Fruit fly (Drosophila melanogaster): ENCODE results near the gene CG15332.

CG15332 gene

dm6 chrX:7911983-7912630, 43.7 kb downstream of the CG15332 start, which contains the start of gene snz:
TSS of gene snz (plus strand) at chrX:7912089.
- TF ChIP-seq Hr78 (GFP tag; optimal IDR thresholded peaks at IDR 0.05) (no peak), h (GFP tag; optimal IDR thresholded peaks at IDR 0.05) (no peak), lola (GFP tag; optimal IDR thresholded peaks at IDR 0.05) (no peak), GATAd (GFP tag; optimal IDR thresholded peaks at IDR 0.05) (no peak), Dfd (GFP tag; optimal IDR thresholded peaks at IDR 0.05) (no peak), dmrt93B (GFP tag; optimal IDR thresholded peaks at IDR 0.05) (no peak), rgr (GFP tag; optimal IDR thresholded peaks at IDR 0.05) (no peak), Myc (optimal IDR thresholded peaks at IDR 0.05) (no peak), jim (GFP tag; optimal IDR thresholded peaks at IDR 0.05) (no peak), N (GFP tag; optimal IDR thresholded peaks at IDR 0.05) (no peak), Jra (GFP tag; optimal IDR thresholded peaks at IDR 0.05) (no peak), OdsH (GFP tag; optimal IDR thresholded peaks at IDR 0.05) (no peak), CG9705 (GFP tag; optimal IDR thresholded peaks at IDR 0.05) (no peak), tai (GFP tag; optimal IDR thresholded peaks at IDR 0.05) (no peak), fru (GFP tag; optimal IDR thresholded peaks at IDR 0.05) (no peak), woc (GFP tag; optimal IDR thresholded peaks at IDR 0.05) (no peak), foxo (GFP tag; optimal IDR thresholded peaks at IDR 0.05) (no peak)

DNA sequence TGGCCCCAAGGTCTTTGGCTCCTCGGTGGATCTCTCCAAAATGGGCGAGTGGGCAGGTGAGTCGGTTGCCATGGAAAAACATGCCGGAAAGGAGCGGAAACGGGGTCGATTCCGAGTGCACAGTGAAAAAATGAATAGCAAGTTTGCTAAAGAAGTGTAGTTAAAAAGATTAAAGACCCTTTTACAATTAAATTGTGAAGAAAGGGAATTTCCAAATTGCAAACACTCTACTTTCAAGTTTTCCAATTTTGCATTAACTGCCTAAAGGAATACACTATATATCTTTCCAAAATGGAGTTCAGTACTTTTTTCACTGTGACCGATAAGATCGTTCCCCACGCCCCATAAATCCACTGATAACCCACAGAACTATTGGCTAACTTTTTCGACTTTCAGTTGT, 46.3 kb downstream of the CG15332 start:
- no peak for TF ChIP-seq OdsH (GFP tag; optimal IDR thresholded peaks at IDR 0.05)
- no peak for TF ChIP-seq lola (GFP tag; optimal IDR thresholded peaks at IDR 0.05)
- no peak for TF ChIP-seq sage (GFP tag; optimal IDR thresholded peaks at IDR 0.05)
- no peak for TF ChIP-seq Myc (optimal IDR thresholded peaks at IDR 0.05)
- no peak for TF ChIP-seq CG9705 (GFP tag; optimal IDR thresholded peaks at IDR 0.05)
- no peak for TF ChIP-seq GATAd (GFP tag; optimal IDR thresholded peaks at IDR 0.05)
- no peak for TF ChIP-seq N (GFP tag; optimal IDR thresholded peaks at IDR 0.05)
- no peak for TF ChIP-seq Hnf4 (GFP tag; optimal IDR thresholded peaks at IDR 0.05)
- no peak for TF ChIP-seq Rel (GFP tag; optimal IDR thresholded peaks at IDR 0.05)
- TF ChIP-seq Rel (tag; optimal IDR thresholded peaks at IDR 0.05): no peak
- no peak for TF ChIP-seq Vsx2 (GFP tag; optimal IDR thresholded peaks at IDR 0.05; ENCODE audit: partially characterized antibody)
- TF ChIP-seq CrebA (GFP tag; optimal IDR thresholded peaks at IDR 0.05; ENCODE audit: borderline replicate concordance): no peak

dm6 chrX:7909069-7909389, 46.8 kb downstream of the CG15332 start:
- no peak for TF ChIP-seq rgr (GFP tag; optimal IDR thresholded peaks at IDR 0.05)
- TF ChIP-seq Hr78 (GFP tag; optimal IDR thresholded peaks at IDR 0.05): no peak
- TF ChIP-seq pan (optimal IDR thresholded peaks at IDR 0.05): no peak

DNA sequence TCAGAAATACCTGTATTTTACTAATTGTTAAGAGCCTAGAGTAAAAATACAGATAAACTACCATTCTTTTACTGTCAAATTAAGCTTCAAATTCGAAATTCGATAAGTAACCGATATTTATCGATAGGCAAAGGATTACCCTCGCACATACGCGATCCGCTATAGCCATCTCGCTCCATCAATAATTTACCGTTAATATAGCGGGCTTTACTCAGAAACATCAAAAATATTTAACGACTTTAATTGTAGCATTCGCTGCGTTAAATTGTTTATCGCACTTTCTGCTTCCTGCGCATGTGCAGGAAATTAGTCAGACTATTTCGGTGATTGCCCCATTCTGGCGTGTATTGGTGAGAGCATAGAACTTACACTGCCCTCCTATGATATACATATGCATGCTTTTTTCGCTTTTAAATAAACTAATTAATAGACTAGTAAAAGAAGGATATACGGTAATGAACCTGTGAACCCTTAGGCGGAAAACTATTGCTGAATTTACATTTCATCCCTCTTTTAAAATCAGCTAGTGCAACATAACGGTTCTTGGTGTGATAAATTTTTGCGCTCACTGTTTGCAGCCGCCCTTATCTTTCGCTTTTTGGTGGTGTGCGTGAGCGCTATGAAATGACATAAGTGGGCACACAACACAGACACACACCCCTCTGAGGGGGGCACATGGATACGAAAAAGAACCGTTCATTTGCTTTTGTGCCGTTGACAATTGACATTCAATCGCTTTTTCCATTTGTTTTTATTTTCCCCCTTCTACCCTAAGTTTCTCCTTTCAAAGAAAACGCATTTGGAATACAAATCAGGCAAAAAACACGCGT, 47.3 kb downstream of the CG15332 start, which contains the start of the genes dpr14 and spidey:
Gene dpr14 (minus strand): TSS at position 48 of the 830 bp plus-strand sequence.
Gene spidey (plus strand): TSS at position 693 of the 830 bp plus-strand sequence.
- TF ChIP-seq dl (GFP tag; optimal IDR thresholded peaks at IDR 0.05; ENCODE audit: insufficient read depth in 1 of 2, partially characterized antibody in 2 of 2): no peak
- no peak for TF ChIP-seq brk (GFP tag; optimal IDR thresholded peaks at IDR 0.05)
- TF ChIP-seq N (GFP tag; optimal IDR thresholded peaks at IDR 0.05): no peak
- TF ChIP-seq br (GFP tag; optimal IDR thresholded peaks at IDR 0.05): peak; percentile 77
- peak; percentile 39 for TF ChIP-seq Jra (GFP tag; optimal IDR thresholded peaks at IDR 0.05)
- no peak for TF ChIP-seq tai (GFP tag; optimal IDR thresholded peaks at IDR 0.05)
- TF ChIP-seq Vsx2 (GFP tag; optimal IDR thresholded peaks at IDR 0.05; ENCODE audit: partially characterized antibody): peak; percentile 65
- TF ChIP-seq ey (GFP tag; optimal IDR thresholded peaks at IDR 0.05): peak; percentile 83
- TF ChIP-seq Hr83 (GFP tag; optimal IDR thresholded peaks at IDR 0.05; ENCODE audit: poor library complexity, severe bottlenecking): no peak
- TF ChIP-seq HLH106 (tag; optimal IDR thresholded peaks at IDR 0.05): peak; percentile 83
- no peak for TF ChIP-seq lola (GFP tag; optimal IDR thresholded peaks at IDR 0.05)
- TF ChIP-seq foxo (GFP tag; optimal IDR thresholded peaks at IDR 0.05): peak in 1 of 2 experiments; percentile 79
- TF ChIP-seq GATAd (GFP tag; optimal IDR thresholded peaks at IDR 0.05): no peak
- TF ChIP-seq psq (GFP tag; optimal IDR thresholded peaks at IDR 0.05): peak; percentile 64
- TF ChIP-seq usp (GFP tag; optimal IDR thresholded peaks at IDR 0.05): no peak
- no peak for TF ChIP-seq Abd-B (GFP tag; optimal IDR thresholded peaks at IDR 0.05)
- TF ChIP-seq Dfd (GFP tag; optimal IDR thresholded peaks at IDR 0.05): no peak
- no peak for TF ChIP-seq dsf (GFP tag; optimal IDR thresholded peaks at IDR 0.05; ENCODE audit: borderline replicate concordance)
- peak; percentile 71 for TF ChIP-seq woc (GFP tag; optimal IDR thresholded peaks at IDR 0.05)
- TF ChIP-seq Hnf4 (GFP tag; optimal IDR thresholded peaks at IDR 0.05): peak; percentile 70
- TF ChIP-seq CG9705 (GFP tag; optimal IDR thresholded peaks at IDR 0.05): peak; percentile 65
- peak; percentile 71 for TF ChIP-seq OdsH (GFP tag; optimal IDR thresholded peaks at IDR 0.05)
- TF ChIP-seq dmrt93B (GFP tag; optimal IDR thresholded peaks at IDR 0.05): peak; percentile 62
- peak; percentile 85 for TF ChIP-seq h (GFP tag; optimal IDR thresholded peaks at IDR 0.05)
- peak; percentile 79 for TF ChIP-seq rgr (GFP tag; optimal IDR thresholded peaks at IDR 0.05)
- TF ChIP-seq CrebA (GFP tag; optimal IDR thresholded peaks at IDR 0.05; ENCODE audit: borderline replicate concordance): no peak
- TF ChIP-seq jim (GFP tag; optimal IDR thresholded peaks at IDR 0.05): no peak
- no peak for TF ChIP-seq Hr78 (GFP tag; optimal IDR thresholded peaks at IDR 0.05)
- TF ChIP-seq Mio (GFP tag; optimal IDR thresholded peaks at IDR 0.05): peak; percentile 22
- no peak for TF ChIP-seq Rel (GFP tag; optimal IDR thresholded peaks at IDR 0.05)
- TF ChIP-seq Rel (tag; optimal IDR thresholded peaks at IDR 0.05): peak; percentile 82
- TF ChIP-seq sage (GFP tag; optimal IDR thresholded peaks at IDR 0.05): no peak
- TF ChIP-seq fru (GFP tag; optimal IDR thresholded peaks at IDR 0.05): peak; percentile 86
- peak; percentile 81 for TF ChIP-seq Sp1 (GFP tag; optimal IDR thresholded peaks at IDR 0.05)
- TF ChIP-seq CG32264 (GFP tag; optimal IDR thresholded peaks at IDR 0.05): peak; percentile 39
- TF ChIP-seq pan (optimal IDR thresholded peaks at IDR 0.05): no peak
- peak; percentile 80 for TF ChIP-seq sv (GFP tag; optimal IDR thresholded peaks at IDR 0.05)

Measured in whole organism, wandering third instar larva.